Worm (Caenorhabditis elegans): ENCODE data around the gene Y38H6A.3.

The Y38H6A.3 gene

DNA sequence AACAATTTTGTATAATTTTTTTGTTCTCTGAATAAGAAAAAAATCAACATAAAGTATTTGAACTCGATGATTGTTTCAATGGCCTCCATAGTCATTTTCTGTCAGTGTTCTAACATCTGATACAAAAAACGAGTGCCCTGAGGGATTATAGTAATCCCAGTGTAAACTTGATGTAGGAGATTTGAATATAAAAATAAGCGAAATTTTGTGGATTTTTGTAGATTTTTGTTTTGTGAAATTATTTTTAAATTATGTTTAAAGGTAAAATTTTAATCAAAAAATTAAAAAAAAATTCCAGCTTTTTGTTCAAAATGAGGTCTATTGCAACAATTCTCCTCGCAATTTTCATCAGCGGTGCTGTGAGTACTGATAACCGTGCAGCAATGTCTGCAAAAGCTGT is 19.6 kb upstream of the Y38H6A.3 start, which contains the start of gene Y38H6A.1:
Gene Y38H6A.1 (plus strand): TSS at position 301 of the 400 bp plus-strand sequence.
- TF ChIP-seq egl-27 (tag; optimal IDR thresholded peaks at IDR 0.05) (no peak), crh-2 (tag; optimal IDR thresholded peaks at IDR 0.05) (no peak), nhr-25 (tag; optimal IDR thresholded peaks at IDR 0.05) (no peak), mab-5 (tag; optimal IDR thresholded peaks at IDR 0.05) (no peak)

DNA sequence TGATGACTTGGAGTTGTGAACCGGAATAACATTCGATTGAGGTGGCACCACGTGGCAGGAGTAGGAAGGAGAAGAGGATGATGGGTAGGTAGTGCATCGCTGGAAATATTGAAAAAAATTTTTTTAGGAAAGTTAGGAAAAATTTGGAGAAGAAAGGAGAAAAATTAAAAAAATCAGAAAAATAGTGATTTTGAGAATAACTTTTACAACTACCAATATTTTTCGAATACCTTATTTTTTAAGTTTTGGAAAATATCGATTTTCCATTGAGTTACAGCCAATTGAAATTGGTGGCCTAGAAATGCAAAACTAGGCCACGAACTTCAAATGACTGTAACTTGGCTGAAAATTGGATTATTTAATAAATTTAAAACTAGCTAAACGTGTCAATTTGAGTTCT is 9.7 kb upstream of the Y38H6A.3 start, which contains the start of gene Y38H6A.5:
Gene Y38H6A.5 (minus strand): TSS at position 101 of the 400 bp plus-strand sequence.
- TF ChIP-seq lsy-2 (tag; optimal IDR thresholded peaks at IDR 0.05), result no peak
- TF ChIP-seq ceh-82 (tag; optimal IDR thresholded peaks at IDR 0.05), result no peak
- TF ChIP-seq mdl-1 (tag; optimal IDR thresholded peaks at IDR 0.05), result no peak

DNA sequence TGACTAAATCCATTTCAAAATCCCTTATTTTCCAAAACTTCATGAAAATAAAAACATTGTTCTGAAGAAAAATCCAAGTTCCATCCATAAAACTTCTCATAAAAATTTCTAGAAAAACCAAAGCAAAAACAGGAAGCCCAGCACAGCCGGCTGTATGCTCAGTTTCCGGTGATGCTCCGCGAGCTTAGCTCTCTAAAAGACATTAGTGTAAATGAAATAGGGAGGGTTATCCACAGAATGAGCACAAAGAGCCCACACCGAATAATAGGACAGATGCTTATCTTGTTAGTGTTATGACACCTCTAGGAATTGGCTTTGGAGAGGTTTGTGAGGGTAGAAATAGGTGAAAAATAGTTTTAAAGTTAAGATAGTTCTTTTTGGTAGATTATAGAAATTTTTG is 7.0 kb upstream of the Y38H6A.3 start:
- no peak for TF ChIP-seq gmeb-1 (tag; optimal IDR thresholded peaks at IDR 0.05)
- TF ChIP-seq elt-3 (tag; optimal IDR thresholded peaks at IDR 0.05), result no peak
- TF ChIP-seq nhr-23 (tag; optimal IDR thresholded peaks at IDR 0.05), result no peak
- TF ChIP-seq sma-3 (GFP tag; optimal IDR thresholded peaks at IDR 0.05), result no peak
- no peak for TF ChIP-seq F13H6.1 (tag; optimal IDR thresholded peaks at IDR 0.05)
- no peak for TF ChIP-seq aly-2 (tag; optimal IDR thresholded peaks at IDR 0.05)
- TF ChIP-seq nhr-11 (tag; optimal IDR thresholded peaks at IDR 0.05), result no peak
- no peak for TF ChIP-seq lin-13 (GFP tag; optimal IDR thresholded peaks at IDR 0.05)
- TF ChIP-seq dmd-4 (tag; optimal IDR thresholded peaks at IDR 0.05), result no peak
- TF ChIP-seq lin-11 (tag; optimal IDR thresholded peaks at IDR 0.05), result no peak
- no peak for TF ChIP-seq unc-55 (GFP tag; optimal IDR thresholded peaks at IDR 0.05)
- TF ChIP-seq skn-1 (tag; optimal IDR thresholded peaks at IDR 0.05), result no peak
- TF ChIP-seq mbf-1 (tag; optimal IDR thresholded peaks at IDR 0.05), result no peak
- TF ChIP-seq ztf-11 (tag; optimal IDR thresholded peaks at IDR 0.05), result no peak
- TF ChIP-seq peb-1 (tag; optimal IDR thresholded peaks at IDR 0.05), result no peak
- no peak for TF ChIP-seq nhr-129 (tag; optimal IDR thresholded peaks at IDR 0.05)
- no peak for TF ChIP-seq lsy-2 (tag; optimal IDR thresholded peaks at IDR 0.05)
- no peak for TF ChIP-seq nhr-21 (tag; optimal IDR thresholded peaks at IDR 0.05)
- TF ChIP-seq nhr-25 (tag; optimal IDR thresholded peaks at IDR 0.05), result no peak

DNA sequence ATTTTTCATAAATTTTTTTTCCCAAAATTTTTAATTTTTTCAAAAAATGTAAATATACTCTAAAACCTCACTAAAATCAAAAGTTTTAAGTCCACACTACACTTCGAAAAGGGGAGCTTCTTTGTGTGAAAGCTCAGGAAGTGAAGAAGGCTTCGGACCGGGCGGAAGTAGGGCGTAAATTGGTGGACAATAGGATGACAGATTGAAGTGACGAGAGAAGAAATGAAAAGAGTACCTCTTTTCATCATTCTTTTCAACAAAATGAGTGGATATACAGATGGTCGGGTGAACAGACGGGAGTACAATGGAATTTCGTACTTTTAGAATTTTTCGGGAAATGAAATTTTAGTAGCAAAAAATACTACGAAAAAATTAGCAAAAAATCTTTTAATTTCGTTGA is 6.1 kb upstream of the Y38H6A.3 start:
- no peak for TF ChIP-seq fos-1 (tag; optimal IDR thresholded peaks at IDR 0.05)
- no peak for TF ChIP-seq R02D3.7 (tag; optimal IDR thresholded peaks at IDR 0.05)
- no peak for TF ChIP-seq nhr-10 (tag; optimal IDR thresholded peaks at IDR 0.05)
- no peak for TF ChIP-seq ceh-82 (tag; optimal IDR thresholded peaks at IDR 0.05)
- no peak for TF ChIP-seq elt-3 (tag; optimal IDR thresholded peaks at IDR 0.05)
- TF ChIP-seq nhr-129 (tag; optimal IDR thresholded peaks at IDR 0.05), result no peak
- no peak for TF ChIP-seq sma-3 (GFP tag; optimal IDR thresholded peaks at IDR 0.05)
- TF ChIP-seq F13H6.1 (tag; optimal IDR thresholded peaks at IDR 0.05), result no peak

DNA sequence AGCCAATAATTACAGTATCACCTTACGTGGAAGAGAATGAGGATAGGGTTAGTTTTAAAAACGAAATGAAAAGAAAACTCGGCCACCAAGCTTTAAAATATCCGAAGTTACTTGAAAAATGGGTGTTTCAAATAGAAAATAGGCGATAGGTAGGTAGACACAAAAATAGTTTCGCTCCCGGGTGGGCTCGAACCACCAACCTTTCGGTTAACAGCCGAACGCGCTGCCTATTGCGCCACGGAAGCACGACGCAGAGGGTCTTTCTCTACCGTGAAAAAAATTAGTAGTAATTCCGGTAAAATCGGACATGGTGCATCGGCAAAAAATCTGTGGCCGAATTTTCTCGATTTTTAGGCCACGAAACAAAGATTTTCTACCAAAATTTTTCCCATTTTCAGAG is 2.6 kb downstream of the Y38H6A.3 start:
- no peak for TF ChIP-seq R02D3.7 (tag; optimal IDR thresholded peaks at IDR 0.05)
- TF ChIP-seq skn-1 (tag; optimal IDR thresholded peaks at IDR 0.05), result no peak
- TF ChIP-seq ztf-11 (tag; optimal IDR thresholded peaks at IDR 0.05), result no peak
- TF ChIP-seq nhr-11 (tag; optimal IDR thresholded peaks at IDR 0.05), result no peak
- TF ChIP-seq F13H6.1 (tag; optimal IDR thresholded peaks at IDR 0.05), result no peak

DNA sequence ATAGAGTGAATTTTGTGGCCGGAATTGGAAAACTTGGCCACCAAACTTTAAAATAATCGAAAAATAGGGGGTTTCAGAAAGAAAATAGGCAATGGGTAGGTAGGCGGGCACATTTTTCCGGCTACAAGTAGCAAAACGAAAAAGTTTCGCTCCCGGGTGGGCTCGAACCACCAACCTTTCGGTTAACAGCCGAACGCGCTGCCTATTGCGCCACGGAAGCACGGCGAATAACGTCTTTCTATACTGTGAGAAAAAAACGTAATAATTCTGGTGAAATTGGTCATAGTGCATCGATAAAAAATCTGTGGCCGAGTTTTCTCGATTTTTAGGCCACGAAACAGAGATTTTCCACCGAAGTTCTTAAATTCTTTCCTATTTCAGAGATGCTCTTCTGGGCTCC is 5.4 kb downstream of the Y38H6A.3 start:
- TF ChIP-seq unc-62 (GFP tag; optimal IDR thresholded peaks at IDR 0.05) (no peak), elt-3 (tag; optimal IDR thresholded peaks at IDR 0.05) (no peak), mbf-1 (tag; optimal IDR thresholded peaks at IDR 0.05) (no peak), skn-1 (tag; optimal IDR thresholded peaks at IDR 0.05) (no peak)

DNA sequence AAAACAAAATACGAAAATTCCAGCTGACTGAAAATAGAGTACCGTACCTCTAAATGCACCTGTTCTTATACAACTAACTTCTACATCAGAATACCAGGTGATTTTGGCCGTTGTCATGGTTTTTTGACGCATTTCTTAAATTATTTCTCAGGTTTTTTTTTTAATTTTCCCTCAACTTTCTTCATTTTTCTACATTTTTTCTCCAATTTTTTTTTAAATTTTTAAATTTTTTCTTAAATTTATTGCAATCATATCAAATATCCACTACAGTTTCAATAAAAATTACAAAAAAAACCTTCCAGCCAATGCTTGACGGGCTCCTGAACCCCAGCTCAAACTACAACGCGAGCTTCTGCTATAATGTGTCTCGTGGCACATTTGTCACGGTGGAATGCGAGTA is 6.2 kb downstream of the Y38H6A.3 start, which contains the start of gene K02E2.1:
Gene K02E2.1 (plus strand): TSS at position 301 of the 400 bp plus-strand sequence.
- TF ChIP-seq ztf-11 (tag; optimal IDR thresholded peaks at IDR 0.05), result no peak
- no peak for TF ChIP-seq nhr-10 (tag; optimal IDR thresholded peaks at IDR 0.05)
- no peak for TF ChIP-seq ama-1 (optimal IDR thresholded peaks at IDR 0.05)
- TF ChIP-seq nhr-77 (tag; optimal IDR thresholded peaks at IDR 0.05), result no peak
- TF ChIP-seq nhr-23 (tag; optimal IDR thresholded peaks at IDR 0.05), result no peak
- TF ChIP-seq nhr-21 (tag; optimal IDR thresholded peaks at IDR 0.05), result no peak
